Worm (Caenorhabditis elegans): ENCODE data around the gene ceh-58.

ceh-58 gene

DNA sequence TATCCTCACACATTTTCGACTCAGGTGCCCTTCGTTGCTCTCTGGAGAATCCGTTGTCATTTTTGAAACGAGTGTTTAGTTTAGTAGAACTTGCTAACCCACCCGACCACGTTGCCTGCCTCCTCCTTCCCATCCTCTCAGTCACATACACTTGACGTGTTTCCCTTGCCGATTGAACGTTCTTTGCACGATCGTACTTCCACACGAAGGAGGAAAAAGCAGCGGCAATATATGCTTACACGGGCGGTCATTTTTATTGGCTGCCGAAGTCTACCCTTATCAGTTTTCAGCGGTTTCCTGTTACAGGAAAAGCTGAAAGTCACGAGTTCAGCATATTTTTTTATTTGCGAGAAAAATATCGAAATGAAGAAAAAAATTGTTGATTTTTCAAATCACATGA is 20.4 kb upstream of the ceh-58 start:
- TF ChIP-seq nhr-25 (tag; optimal IDR thresholded peaks at IDR 0.05) (peak; percentile 56), unc-39 (tag; optimal IDR thresholded peaks at IDR 0.05) (no peak), lsy-12 (tag; optimal IDR thresholded peaks at IDR 0.05) (no peak), nhr-23 (tag; optimal IDR thresholded peaks at IDR 0.05) (peak; percentile 19), mml-1 (tag; optimal IDR thresholded peaks at IDR 0.05) (peak; percentile 53), eor-1 (tag; optimal IDR thresholded peaks at IDR 0.05) (no peak), pqm-1 (tag; optimal IDR thresholded peaks at IDR 0.05) (peak; percentile 97), nhr-76 (tag; optimal IDR thresholded peaks at IDR 0.05) (peak; percentile 4), nhr-43 (tag; optimal IDR thresholded peaks at IDR 0.05; ENCODE audit: poor library complexity, severe bottlenecking) (peak; percentile 60), sea-2 (GFP tag; optimal IDR thresholded peaks at IDR 0.05) (no peak), elt-2 (tag; optimal IDR thresholded peaks at IDR 0.05) (peak; percentile 89), ama-1 (optimal IDR thresholded peaks at IDR 0.05) (peak; percentile 75), nfya-1 (tag; optimal IDR thresholded peaks at IDR 0.05; ENCODE audit: insufficient read depth) (peak; percentile 62), pha-4 (tag; optimal IDR thresholded peaks at IDR 0.05) (peak; percentile 69), nhr-11 (tag; optimal IDR thresholded peaks at IDR 0.05) (no peak), jun-1 (tag; optimal IDR thresholded peaks at IDR 0.05) (peak; percentile 75), lin-15B (tag; optimal IDR thresholded peaks at IDR 0.05) (peak; percentile 14), zag-1 (tag; optimal IDR thresholded peaks at IDR 0.05) (no peak)

DNA sequence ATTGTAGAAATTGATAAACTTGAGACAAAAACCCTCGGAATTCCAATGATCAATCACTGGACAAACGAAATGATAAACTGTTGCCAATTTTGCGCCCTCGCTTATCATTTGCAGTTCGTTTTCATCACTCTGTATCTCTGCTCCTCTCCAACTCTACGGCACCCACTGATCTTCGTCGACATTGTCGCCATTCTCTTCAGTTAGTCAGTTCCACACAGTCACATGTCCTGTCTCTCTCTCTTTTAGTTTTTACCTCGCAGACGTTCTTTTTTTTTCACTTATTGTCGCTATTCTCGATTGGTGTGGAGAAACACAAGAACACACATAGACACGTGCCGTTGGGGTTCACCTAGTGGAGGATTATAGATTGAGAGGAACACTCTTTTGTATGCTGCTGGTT is 19.6 kb upstream of the ceh-58 start:
- TF ChIP-seq nfya-1 (tag; optimal IDR thresholded peaks at IDR 0.05; ENCODE audit: insufficient read depth) (peak; percentile 74), elt-1 (tag; optimal IDR thresholded peaks at IDR 0.05) (no peak), elt-3 (tag; optimal IDR thresholded peaks at IDR 0.05) (peak in 1 of 3 experiments; percentile 58), nhr-25 (tag; optimal IDR thresholded peaks at IDR 0.05) (peak; percentile 86), snpc-4 (tag; optimal IDR thresholded peaks at IDR 0.05) (peak; percentile 15), egl-27 (tag; optimal IDR thresholded peaks at IDR 0.05) (peak; percentile 16), ztf-4 (tag; optimal IDR thresholded peaks at IDR 0.05) (no peak), lsy-12 (tag; optimal IDR thresholded peaks at IDR 0.05) (peak; percentile 28), ceh-82 (tag; optimal IDR thresholded peaks at IDR 0.05) (no peak), jun-1 (tag; optimal IDR thresholded peaks at IDR 0.05) (peak; percentile 74), nhr-23 (tag; optimal IDR thresholded peaks at IDR 0.05) (peak; percentile 69), skn-1 (tag; optimal IDR thresholded peaks at IDR 0.05) (peak; percentile 46), egl-5 (tag; optimal IDR thresholded peaks at IDR 0.05) (no peak), nhr-43 (tag; optimal IDR thresholded peaks at IDR 0.05; ENCODE audit: poor library complexity, severe bottlenecking) (peak; percentile 84), pha-4 (tag; optimal IDR thresholded peaks at IDR 0.05) (peak; percentile 85), hmg-11 (tag; optimal IDR thresholded peaks at IDR 0.05) (peak; percentile 7), ceh-28 (tag; optimal IDR thresholded peaks at IDR 0.05) (no peak), ztf-11 (tag; optimal IDR thresholded peaks at IDR 0.05) (no peak), lin-15B (tag; optimal IDR thresholded peaks at IDR 0.05) (no peak), fkh-2 (tag; optimal IDR thresholded peaks at IDR 0.05) (no peak), ama-1 (optimal IDR thresholded peaks at IDR 0.05) (peak; percentile 13), elt-2 (tag; optimal IDR thresholded peaks at IDR 0.05) (peak; percentile 94), pqm-1 (tag; optimal IDR thresholded peaks at IDR 0.05) (peak; percentile 83), nhr-11 (tag; optimal IDR thresholded peaks at IDR 0.05) (no peak), mdl-1 (tag; optimal IDR thresholded peaks at IDR 0.05) (peak; percentile 72)

DNA sequence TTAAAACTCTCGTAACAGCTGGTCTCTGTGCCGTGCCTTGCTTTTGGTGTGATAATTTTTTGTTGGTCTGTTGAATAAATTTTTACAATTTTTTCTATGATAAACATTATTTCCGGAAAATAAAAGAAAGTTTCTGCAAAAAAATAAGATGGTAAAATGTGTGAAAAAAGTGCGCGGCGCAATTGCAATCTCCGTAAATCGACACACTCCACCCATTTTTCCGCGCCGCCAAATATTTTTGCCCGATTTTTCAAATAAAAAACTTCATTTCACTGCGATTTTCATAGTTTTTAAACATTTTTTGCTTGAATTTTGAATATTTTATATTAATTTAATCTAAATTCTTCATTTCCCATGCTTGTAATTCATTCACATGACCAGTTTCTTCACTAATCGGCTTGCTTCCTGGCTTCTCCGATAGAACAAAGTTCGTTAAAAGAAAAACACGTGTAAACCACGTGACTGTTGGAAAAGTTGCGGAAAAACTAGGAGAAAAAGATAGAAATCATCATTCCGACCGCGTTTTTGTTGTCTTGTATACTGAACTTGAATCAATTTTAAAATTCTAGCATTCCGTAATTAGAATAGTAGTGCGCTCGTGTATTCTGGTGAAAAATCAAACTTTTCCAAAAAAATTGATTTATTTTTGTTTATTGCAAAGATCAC is 18.8 kb upstream of the ceh-58 start:
- TF ChIP-seq ztf-11 (tag; optimal IDR thresholded peaks at IDR 0.05) (no peak), fos-1 (tag; optimal IDR thresholded peaks at IDR 0.05) (no peak), nhr-237 (tag; optimal IDR thresholded peaks at IDR 0.05) (no peak), lin-15B (tag; optimal IDR thresholded peaks at IDR 0.05) (peak; percentile 47), ceh-9 (tag; optimal IDR thresholded peaks at IDR 0.05) (no peak), ama-1 (optimal IDR thresholded peaks at IDR 0.05) (no peak), elt-2 (tag; optimal IDR thresholded peaks at IDR 0.05) (peak; percentile 55), elt-1 (tag; optimal IDR thresholded peaks at IDR 0.05) (no peak), zag-1 (tag; optimal IDR thresholded peaks at IDR 0.05) (peak; percentile 57), skn-1 (tag; optimal IDR thresholded peaks at IDR 0.05) (no peak), eor-1 (tag; optimal IDR thresholded peaks at IDR 0.05) (no peak), egl-27 (tag; optimal IDR thresholded peaks at IDR 0.05) (no peak), nhr-77 (tag; optimal IDR thresholded peaks at IDR 0.05) (no peak), aly-2 (tag; optimal IDR thresholded peaks at IDR 0.05) (no peak), fkh-2 (tag; optimal IDR thresholded peaks at IDR 0.05) (no peak), nhr-12 (tag; optimal IDR thresholded peaks at IDR 0.05) (no peak), sea-2 (GFP tag; optimal IDR thresholded peaks at IDR 0.05) (no peak), pha-4 (tag; optimal IDR thresholded peaks at IDR 0.05) (peak; percentile 80), nhr-76 (tag; optimal IDR thresholded peaks at IDR 0.05) (peak; percentile 52), snpc-4 (tag; optimal IDR thresholded peaks at IDR 0.05) (no peak), nhr-25 (tag; optimal IDR thresholded peaks at IDR 0.05) (peak; percentile 41), ceh-82 (tag; optimal IDR thresholded peaks at IDR 0.05) (peak; percentile 34), ZK546.5 (tag; optimal IDR thresholded peaks at IDR 0.05) (no peak), mml-1 (tag; optimal IDR thresholded peaks at IDR 0.05) (peak; percentile 69), unc-62 (GFP tag; optimal IDR thresholded peaks at IDR 0.05) (no peak), lsy-12 (tag; optimal IDR thresholded peaks at IDR 0.05) (peak; percentile 74), daf-12 (tag; optimal IDR thresholded peaks at IDR 0.05) (no peak), nhr-11 (tag; optimal IDR thresholded peaks at IDR 0.05) (no peak), elt-3 (tag; optimal IDR thresholded peaks at IDR 0.05) (no peak), unc-39 (tag; optimal IDR thresholded peaks at IDR 0.05) (no peak), mdl-1 (tag; optimal IDR thresholded peaks at IDR 0.05) (peak; percentile 20), ceh-28 (tag; optimal IDR thresholded peaks at IDR 0.05) (peak; percentile 20), pqm-1 (tag; optimal IDR thresholded peaks at IDR 0.05) (no peak), ztf-4 (tag; optimal IDR thresholded peaks at IDR 0.05) (no peak), nfya-1 (tag; optimal IDR thresholded peaks at IDR 0.05; ENCODE audit: insufficient read depth) (peak; percentile 72), nhr-28 (tag; optimal IDR thresholded peaks at IDR 0.05) (no peak), ceh-16 (tag; optimal IDR thresholded peaks at IDR 0.05) (no peak), nhr-23 (tag; optimal IDR thresholded peaks at IDR 0.05) (peak; percentile 87)
